Worm (Caenorhabditis elegans): ENCODE results near the gene xtr-1.

Gene xtr-1

DNA sequence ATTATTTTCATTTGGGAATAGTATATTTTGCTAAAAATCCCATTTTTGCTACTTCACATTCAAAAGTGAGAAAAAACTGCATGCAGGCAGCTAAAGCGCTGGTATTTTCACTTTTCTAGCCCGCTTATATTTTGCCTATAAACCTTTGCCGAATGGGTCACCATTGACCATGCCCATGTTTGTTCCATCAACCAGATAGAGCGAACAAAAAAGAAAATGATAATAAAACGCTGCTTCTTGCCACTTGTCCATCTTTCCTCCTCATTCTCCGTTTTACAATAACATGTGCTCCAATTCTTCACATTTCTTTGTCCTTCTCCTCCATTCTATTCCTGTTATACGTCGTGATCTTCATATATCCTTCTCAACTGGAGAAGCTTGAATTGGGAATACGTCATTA, 28.9 kb upstream of the xtr-1 start, which contains the start of gene tag-241:
tag-241 (plus strand) TSS at position 301 of the 400 bp plus-strand sequence.
- TF ChIP-seq ceh-36 (tag; optimal IDR thresholded peaks at IDR 0.05): no peak
- no peak for TF ChIP-seq ama-1 (optimal IDR thresholded peaks at IDR 0.05)
- no peak for TF ChIP-seq aly-1 (tag; optimal IDR thresholded peaks at IDR 0.05)
- no peak for TF ChIP-seq flt-1 (GFP tag; IDR thresholded peaks at IDR 0.05)
- TF ChIP-seq sea-1 (GFP tag; conservative IDR thresholded peaks at IDR 0.05): no peak
- TF ChIP-seq tbx-11 (GFP tag; IDR thresholded peaks at IDR 0.05): no peak
- TF ChIP-seq hmg-4 (GFP tag; optimal IDR thresholded peaks at IDR 0.05): no peak

DNA sequence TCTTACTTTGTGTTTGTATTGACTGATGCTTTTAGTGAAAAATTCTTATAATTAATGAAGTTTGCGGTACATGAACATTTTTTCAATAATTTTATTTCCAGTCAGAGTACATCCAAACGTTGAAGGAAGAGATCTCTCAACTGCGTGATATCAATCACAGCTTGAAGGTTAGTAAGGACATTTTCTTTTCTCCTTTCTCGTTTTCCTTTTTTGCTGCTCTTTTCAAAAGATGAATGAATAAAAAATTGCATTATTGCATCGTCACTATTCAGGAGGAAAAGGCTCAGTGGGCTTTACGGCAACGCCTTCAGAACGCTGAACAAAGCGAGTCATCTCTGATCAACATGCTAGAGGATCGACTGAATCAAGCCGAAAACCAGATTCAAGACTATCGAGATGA, 25.7 kb upstream of the xtr-1 start:
- TF ChIP-seq hmg-4 (GFP tag; optimal IDR thresholded peaks at IDR 0.05) (no peak), F13C5.2 (tag; optimal IDR thresholded peaks at IDR 0.05) (no peak), tra-4 (tag; optimal IDR thresholded peaks at IDR 0.05) (no peak), ceh-13 (GFP tag; optimal IDR thresholded peaks at IDR 0.05) (no peak), ceh-36 (tag; optimal IDR thresholded peaks at IDR 0.05) (no peak)

DNA sequence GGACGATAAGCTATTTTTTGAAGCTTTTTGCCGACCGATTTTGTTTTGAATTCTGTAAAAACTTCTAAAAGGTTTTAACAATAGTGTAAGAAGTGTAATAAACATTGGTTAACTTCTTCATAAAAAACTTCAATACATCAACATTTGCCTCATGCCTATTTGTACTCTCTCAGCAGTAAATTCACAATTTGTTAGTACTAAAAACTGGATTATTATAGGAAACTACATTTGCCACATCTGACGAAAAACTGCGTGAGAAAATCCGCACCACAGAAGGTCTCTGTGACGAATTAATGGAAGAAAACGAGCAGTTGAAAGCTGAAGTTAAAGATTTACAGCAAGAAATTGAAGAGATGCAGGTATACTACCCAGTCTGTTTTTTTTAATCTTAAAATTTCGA, 25.1 kb upstream of the xtr-1 start:
- no peak for TF ChIP-seq tbx-11 (GFP tag; IDR thresholded peaks at IDR 0.05)
- no peak for TF ChIP-seq hnd-1 (tag; optimal IDR thresholded peaks at IDR 0.05)
- no peak for TF ChIP-seq ceh-13 (GFP tag; optimal IDR thresholded peaks at IDR 0.05)
- TF ChIP-seq ceh-36 (tag; optimal IDR thresholded peaks at IDR 0.05): no peak
- TF ChIP-seq hmbx-1 (tag; optimal IDR thresholded peaks at IDR 0.05): no peak
- TF ChIP-seq F13C5.2 (tag; optimal IDR thresholded peaks at IDR 0.05): no peak

DNA sequence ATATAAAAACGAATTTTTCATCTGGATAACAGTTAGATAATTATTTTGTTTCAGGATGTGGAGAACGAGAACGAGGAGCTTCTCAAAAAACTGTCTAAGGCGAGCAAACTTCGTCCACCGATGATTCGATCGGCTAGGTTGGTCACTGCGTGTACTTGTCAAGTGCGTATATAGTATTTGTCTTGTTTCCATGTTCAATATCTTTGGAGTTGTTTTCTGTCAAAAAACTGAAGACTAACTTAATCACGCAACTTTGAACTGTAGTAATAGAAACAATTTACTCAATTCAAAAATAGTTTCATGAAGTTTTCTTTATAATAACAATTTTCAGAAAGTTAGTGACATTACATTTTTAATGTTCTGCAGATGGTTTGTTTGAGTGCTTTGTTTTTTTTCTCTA, 23.9 kb upstream of the xtr-1 start:
- TF ChIP-seq B0310.2 (tag; optimal IDR thresholded peaks at IDR 0.05): no peak
- TF ChIP-seq hmbx-1 (tag; optimal IDR thresholded peaks at IDR 0.05): no peak
- no peak for TF ChIP-seq tbx-37 (GFP tag; conservative IDR thresholded peaks at IDR 0.05)
- no peak for TF ChIP-seq ama-1 (optimal IDR thresholded peaks at IDR 0.05)
- TF ChIP-seq tra-4 (tag; optimal IDR thresholded peaks at IDR 0.05): no peak
- TF ChIP-seq pes-1 (GFP tag; IDR thresholded peaks at IDR 0.05): no peak
- TF ChIP-seq F13C5.2 (tag; optimal IDR thresholded peaks at IDR 0.05): no peak
- no peak for TF ChIP-seq tbx-11 (GFP tag; IDR thresholded peaks at IDR 0.05)
- TF ChIP-seq ceh-36 (tag; optimal IDR thresholded peaks at IDR 0.05): no peak
- no peak for TF ChIP-seq ets-7 (tag; optimal IDR thresholded peaks at IDR 0.05)
- no peak for TF ChIP-seq ceh-13 (GFP tag; optimal IDR thresholded peaks at IDR 0.05)
- TF ChIP-seq hmg-4 (GFP tag; optimal IDR thresholded peaks at IDR 0.05): no peak
- no peak for TF ChIP-seq aly-1 (tag; optimal IDR thresholded peaks at IDR 0.05)

DNA sequence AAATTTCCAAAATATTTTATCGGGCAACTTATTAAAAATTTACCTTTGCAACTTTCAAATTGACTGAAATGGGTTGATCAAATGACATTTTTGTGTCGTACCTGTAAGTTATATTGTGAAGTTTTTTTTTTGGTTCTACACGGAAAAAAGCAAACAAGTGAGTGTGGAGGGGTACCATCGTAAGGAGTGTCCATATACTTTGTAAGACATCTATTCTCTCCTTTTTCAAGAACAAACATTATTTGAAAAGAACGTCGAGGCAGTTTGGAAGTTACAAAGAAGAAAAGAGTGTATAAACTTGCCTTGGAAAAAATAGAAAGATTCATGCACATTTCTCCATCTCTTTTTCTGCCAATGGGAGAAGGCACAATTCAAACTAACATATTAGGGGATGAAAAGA, 15.2 kb upstream of the xtr-1 start, which contains the start of gene taf-7.1:
taf-7.1 (minus strand) TSS at position 101 of the 400 bp plus-strand sequence.
- TF ChIP-seq tbx-37 (GFP tag; conservative IDR thresholded peaks at IDR 0.05): no peak

DNA sequence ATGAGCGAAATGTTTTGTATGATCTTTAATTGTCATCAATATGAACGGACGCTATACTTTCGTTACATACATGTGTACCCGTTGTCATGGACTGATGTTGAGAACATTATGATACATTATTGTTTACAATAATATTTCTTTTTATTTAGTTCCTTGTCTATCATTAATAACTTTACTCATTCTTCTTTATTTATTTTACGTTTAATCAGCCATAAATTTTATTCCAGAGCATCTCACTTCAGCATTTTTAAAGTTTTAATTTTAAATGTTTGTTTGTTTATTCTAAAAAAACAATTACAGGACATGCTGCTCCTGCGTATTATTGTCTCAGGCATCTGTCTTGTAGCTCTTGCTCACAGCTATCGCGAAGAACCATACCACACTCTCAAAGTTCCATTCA, 9.2 kb upstream of the xtr-1 start, which contains the start of gene F54F7.2:
F54F7.2 (plus strand) TSS at position 301 of the 400 bp plus-strand sequence.
- TF ChIP-seq scrt-1 (GFP tag; IDR thresholded peaks at IDR 0.05): no peak
- no peak for TF ChIP-seq F13C5.2 (tag; optimal IDR thresholded peaks at IDR 0.05)
- TF ChIP-seq hnd-1 (tag; optimal IDR thresholded peaks at IDR 0.05): no peak
- TF ChIP-seq hmg-4 (GFP tag; optimal IDR thresholded peaks at IDR 0.05): no peak
- no peak for TF ChIP-seq tbx-11 (GFP tag; IDR thresholded peaks at IDR 0.05)
- no peak for TF ChIP-seq ceh-36 (tag; optimal IDR thresholded peaks at IDR 0.05)
- TF ChIP-seq aly-1 (tag; optimal IDR thresholded peaks at IDR 0.05): no peak
- no peak for TF ChIP-seq ets-7 (tag; optimal IDR thresholded peaks at IDR 0.05)

DNA sequence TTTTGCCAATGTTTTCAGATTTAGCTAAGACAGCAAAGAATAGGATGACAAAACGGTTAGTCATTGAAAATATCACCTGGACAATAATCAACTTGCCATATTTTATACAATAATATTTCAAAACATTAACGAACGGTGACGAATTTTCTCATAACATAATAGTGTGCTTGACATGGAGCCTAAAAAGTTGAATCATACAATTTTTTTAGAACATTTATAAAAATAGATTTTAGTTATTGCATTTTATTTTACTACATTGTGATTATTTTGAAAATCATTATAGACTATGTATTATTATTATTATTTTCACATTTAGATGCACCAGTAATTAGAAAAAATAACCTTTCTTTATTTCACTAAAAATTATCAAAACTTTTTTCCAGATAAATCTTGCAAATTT, 4.0 kb upstream of the xtr-1 start, which contains the start of gene F54F7.9:
F54F7.9 (minus strand) TSS at position 101 of the 400 bp plus-strand sequence.
- TF ChIP-seq scrt-1 (GFP tag; IDR thresholded peaks at IDR 0.05) (no peak), aly-1 (tag; optimal IDR thresholded peaks at IDR 0.05) (no peak), pes-1 (GFP tag; IDR thresholded peaks at IDR 0.05) (no peak), ama-1 (optimal IDR thresholded peaks at IDR 0.05) (no peak), ceh-13 (GFP tag; optimal IDR thresholded peaks at IDR 0.05) (no peak), hmg-4 (GFP tag; optimal IDR thresholded peaks at IDR 0.05) (no peak), hnd-1 (tag; optimal IDR thresholded peaks at IDR 0.05) (no peak), flt-1 (GFP tag; IDR thresholded peaks at IDR 0.05) (no peak), tbx-37 (GFP tag; conservative IDR thresholded peaks at IDR 0.05) (no peak), B0310.2 (tag; optimal IDR thresholded peaks at IDR 0.05) (no peak), F13C5.2 (tag; optimal IDR thresholded peaks at IDR 0.05) (no peak), ets-7 (tag; optimal IDR thresholded peaks at IDR 0.05) (no peak), sea-1 (GFP tag; conservative IDR thresholded peaks at IDR 0.05) (no peak)

DNA sequence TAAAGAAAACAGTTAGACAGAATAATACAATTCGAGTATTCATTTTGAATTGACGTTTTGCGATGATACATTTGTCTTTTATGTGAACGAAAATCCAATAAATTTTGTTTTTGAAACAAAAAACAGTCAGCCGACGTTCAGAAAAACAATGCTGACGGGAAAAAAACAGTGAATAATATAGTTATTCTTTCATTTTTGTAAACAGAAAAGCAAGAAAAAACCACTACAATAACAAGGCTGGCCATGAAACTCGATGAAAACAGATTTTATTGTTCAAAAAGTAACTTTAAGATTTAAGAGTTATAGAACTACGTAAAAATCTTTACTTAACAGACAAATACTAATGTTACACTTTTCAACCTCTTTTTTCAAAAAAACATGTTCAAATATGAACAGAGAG, 2.5 kb upstream of the xtr-1 start, which contains the start of gene F54F7.3:
F54F7.3 (minus strand) TSS at position 101 of the 400 bp plus-strand sequence.
- no peak for TF ChIP-seq tbx-37 (GFP tag; conservative IDR thresholded peaks at IDR 0.05)
- TF ChIP-seq tra-4 (tag; optimal IDR thresholded peaks at IDR 0.05): no peak
- TF ChIP-seq ets-7 (tag; optimal IDR thresholded peaks at IDR 0.05): no peak
- no peak for TF ChIP-seq ama-1 (optimal IDR thresholded peaks at IDR 0.05)
- TF ChIP-seq B0310.2 (tag; optimal IDR thresholded peaks at IDR 0.05): no peak
- TF ChIP-seq scrt-1 (GFP tag; IDR thresholded peaks at IDR 0.05): no peak
- TF ChIP-seq sea-1 (GFP tag; conservative IDR thresholded peaks at IDR 0.05): no peak
- no peak for TF ChIP-seq flt-1 (GFP tag; IDR thresholded peaks at IDR 0.05)
- TF ChIP-seq ceh-36 (tag; optimal IDR thresholded peaks at IDR 0.05): no peak
- TF ChIP-seq tbx-11 (GFP tag; IDR thresholded peaks at IDR 0.05): no peak
- TF ChIP-seq F13C5.2 (tag; optimal IDR thresholded peaks at IDR 0.05): no peak
- no peak for TF ChIP-seq pes-1 (GFP tag; IDR thresholded peaks at IDR 0.05)
- no peak for TF ChIP-seq ceh-13 (GFP tag; optimal IDR thresholded peaks at IDR 0.05)
- no peak for TF ChIP-seq hmg-4 (GFP tag; optimal IDR thresholded peaks at IDR 0.05)
- TF ChIP-seq aly-1 (tag; optimal IDR thresholded peaks at IDR 0.05): no peak

All from whole organism, early embryonic.